Fruit fly (Drosophila melanogaster) Kc167 (cell line): Measurements from ENCODE around the gene CG10559.

Experiments used
- Myc ChIP-seq: fragments of >200 bp; optimal IDR thresholded peaks from 2 replicates; lab custom pipeline; 2017; ENCODE audit warnings: missing external identifiers
- Sin3A ChIP-seq: fragments of >200 bp; optimal IDR thresholded peaks from 2 replicates; lab custom pipeline; 2018; ENCODE audit warnings: missing external identifiers
- h ChIP-seq: fragments of >200 bp; optimal IDR thresholded peaks from 3 replicates; lab custom pipeline; 2018; ENCODE audit warnings: missing external identifiers
- insv ChIP-seq: fragments of >200 bp; optimal IDR thresholded peaks from 3 replicates; lab custom pipeline; 2018; ENCODE audit warnings: missing external identifiers
- psq ChIP-seq: fragments of >200 bp; optimal IDR thresholded peaks from 2 replicates; lab custom pipeline; 2017; ENCODE audit warnings: missing external identifiers
- ttk ChIP-seq: sonication (Bioruptor generic); optimal IDR thresholded peaks from 2 replicates; lab custom pipeline; 2017; ENCODE audit warnings: missing external identifiers

- TF ChIP-seq Myc, result no peak
- TF ChIP-seq ttk (lab: Kevin White, UChicago), result no peak
- no peak for TF ChIP-seq Sin3A (lab: Kevin White, UChicago)
- TF ChIP-seq psq (lab: Kevin White, UChicago), result no peak
- no peak for TF ChIP-seq h (lab: Kevin White, UChicago)
- no peak for TF ChIP-seq insv (lab: Kevin White, UChicago)
Measured at dm6 chr3R:25346899-25347298, 31.0 kb upstream of the CG10559 start, which contains the start of gene tobi.
